Fruit fly (Drosophila melanogaster): ENCODE measurements around the gene galene.

- no peak for TF ChIP-seq CG17806 (tag; optimal IDR thresholded peaks at IDR 0.05)
- TF ChIP-seq D1 (tag; optimal IDR thresholded peaks at IDR 0.05), result no peak
Observed at dm6 chr3L:1193123-1193844, 42.2 kb upstream of the galene start, which contains the start of gene Trhn.

Measured in whole organism, pupa.